Worm (Caenorhabditis elegans) whole organism, L4 larva: ENCODE results near the gene blos-2.

ENCODE experiments used
- hlh-11 ChIP-seq: fragments of 200-800 bp; sonication (Bioruptor generic); optimal IDR thresholded peaks from 2 replicates; lab custom pipeline; 2018; ENCODE audit warnings: mild to moderate bottlenecking, missing genetic modification characterization, missing compliant biosample characterization
- lin-39 ChIP-seq: fragments of 150-350 bp; optimal IDR thresholded peaks from 2 replicates; lab custom pipeline; 2014; ENCODE audit warnings: missing biosample characterization, missing genetic modification reagents, missing genetic modification characterization

DNA sequence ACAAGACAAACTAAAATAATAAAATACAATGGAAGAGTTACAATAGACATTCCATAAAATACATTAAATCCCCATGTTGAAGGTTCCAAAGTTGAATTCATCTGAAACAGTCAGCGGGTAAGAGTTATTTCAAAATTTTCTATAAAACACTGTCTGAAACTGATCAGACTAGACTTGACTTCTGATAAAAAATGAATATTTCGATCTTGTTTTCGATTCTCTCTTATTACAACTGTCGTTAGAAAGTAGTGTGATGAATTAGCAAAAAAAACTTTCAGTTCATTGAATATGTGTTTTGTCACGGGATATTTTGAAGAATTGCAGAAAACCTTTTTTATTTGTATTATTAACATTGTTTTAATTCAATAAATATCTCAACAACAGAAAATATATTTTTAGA lies 32.3 kb upstream of the blos-2 start, which contains the start of gene srv-26:
- no peak for TF ChIP-seq lin-39 (tag; lab: Kevin White, UChicago)
- no peak for TF ChIP-seq hlh-11
